Fruit fly (Drosophila melanogaster) whole organism, embryonic: ENCODE measurements around the gene Evi5.

Source experiments
- Atf6 ChIP-seq: fragments of 200-800 bp; sonication (Bioruptor generic); IDR thresholded peaks from 2 replicates; pipeline ENCODE4 v1.3.6; 2022; ENCODE audit warnings: missing biosample characterization, missing genetic modification characterization
- CG10209 ChIP-seq: fragments of 200-800 bp; sonication (Bioruptor generic); optimal IDR thresholded peaks from 3 replicates; lab custom pipeline; 2017; ENCODE audit warnings: missing biosample characterization, mild to moderate bottlenecking, missing genetic modification characterization, missing genetic modification reagents
- CG12299 ChIP-seq: fragments of 200-800 bp; sonication (Bioruptor generic); optimal IDR thresholded peaks from 2 replicates; lab custom pipeline; 2018; ENCODE audit warnings: missing biosample characterization, mild to moderate bottlenecking, missing genetic modification characterization
- CG16779 ChIP-seq: fragments of 200-800 bp; sonication (Bioruptor generic); IDR thresholded peaks from 2 replicates; pipeline ENCODE4 v1.3.6; 2022; ENCODE audit warnings: missing biosample characterization, missing genetic modification characterization
- CG2199 ChIP-seq: fragments of 200-800 bp; sonication (Bioruptor generic); IDR thresholded peaks from 3 replicates; pipeline ENCODE4 v1.3.6; 2022; ENCODE audit warnings: missing biosample characterization, missing genetic modification characterization
- CG2889 ChIP-seq: fragments of 200-800 bp; sonication (Bioruptor generic); IDR thresholded peaks from 3 replicates; pipeline ENCODE4 v1.3.6; 2022; ENCODE audit warnings: missing biosample characterization, missing genetic modification characterization
- CG3995 ChIP-seq: fragments of 200-800 bp; sonication (Bioruptor generic); optimal IDR thresholded peaks from 3 replicates; lab custom pipeline; 2016; ENCODE audit warnings: missing biosample characterization, missing genetic modification characterization
- CG4424 ChIP-seq: fragments of 200-800 bp; sonication (Bioruptor generic); optimal IDR thresholded peaks from 3 replicates; lab custom pipeline; 2016; ENCODE audit warnings: missing biosample characterization, missing genetic modification characterization
- CG4820 ChIP-seq: fragments of 200-800 bp; sonication (Bioruptor generic); optimal IDR thresholded peaks from 3 replicates; lab custom pipeline; 2016; ENCODE audit warnings: missing biosample characterization, missing genetic modification characterization
- CG7556 ChIP-seq: fragments of 200-800 bp; sonication (Bioruptor generic); optimal IDR thresholded peaks from 2 replicates; lab custom pipeline; 2017; ENCODE audit warnings: missing biosample characterization, mild to moderate bottlenecking, missing genetic modification characterization
- CG9215 ChIP-seq: fragments of 200-800 bp; sonication (Bioruptor generic); IDR thresholded peaks from 2 replicates; pipeline ENCODE4 v1.3.6; 2022; ENCODE audit warnings: missing biosample characterization, missing genetic modification characterization
- CG9817 ChIP-seq: fragments of 200-800 bp; sonication (Bioruptor generic); optimal IDR thresholded peaks from 2 replicates; lab custom pipeline; 2018; ENCODE audit warnings: missing biosample characterization, mild to moderate bottlenecking, missing genetic modification characterization, moderate library complexity
- CG9876 ChIP-seq: fragments of 200-800 bp; sonication (Bioruptor generic); optimal IDR thresholded peaks from 2 replicates; lab custom pipeline; 2016; ENCODE audit warnings: missing biosample characterization, missing genetic modification characterization
- Camta ChIP-seq: fragments of 200-800 bp; sonication (Bioruptor generic); optimal IDR thresholded peaks from 2 replicates; lab custom pipeline; 2016; ENCODE audit warnings: missing biosample characterization, missing genetic modification characterization
- CkIIα-i1 ChIP-seq: fragments of 200-800 bp; sonication (Bioruptor generic); IDR thresholded peaks from 2 replicates; pipeline ENCODE4 v1.3.6; 2022; ENCODE audit warnings: missing biosample characterization, missing genetic modification characterization
- Dp ChIP-seq: fragments of 200-800 bp; sonication (Bioruptor generic); optimal IDR thresholded peaks from 2 replicates; lab custom pipeline; 2018; ENCODE audit warnings: missing biosample characterization, mild to moderate bottlenecking, missing genetic modification characterization, moderate library complexity
- ERR ChIP-seq: fragments of 200-800 bp; sonication (Bioruptor generic); optimal IDR thresholded peaks from 2 replicates; lab custom pipeline; 2016; ENCODE audit warnings: missing biosample characterization, missing genetic modification characterization
- HLH3B ChIP-seq: fragments of 200-800 bp; sonication (Bioruptor generic); IDR thresholded peaks from 2 replicates; pipeline ENCODE4 v1.3.6; 2022; ENCODE audit warnings: missing biosample characterization, missing genetic modification characterization
- HmgD ChIP-seq: fragments of 200-800 bp; sonication (Bioruptor generic); optimal IDR thresholded peaks from 3 replicates; lab custom pipeline; 2016; ENCODE audit warnings: missing biosample characterization, missing genetic modification characterization
- Lpt ChIP-seq: fragments of >200 bp; optimal IDR thresholded peaks from 2 replicates; lab custom pipeline; 2018; ENCODE audit warnings: missing biosample characterization, missing genetic modification characterization
- Meics ChIP-seq: fragments of 200-800 bp; sonication (Bioruptor generic); optimal IDR thresholded peaks from 2 replicates; lab custom pipeline; 2017; ENCODE audit warnings: missing biosample characterization, mild to moderate bottlenecking, missing genetic modification characterization
- Rx ChIP-seq: fragments of 200-800 bp; sonication (Bioruptor generic); IDR thresholded peaks from 2 replicates; pipeline ENCODE4 v1.3.6; 2022; ENCODE audit warnings: missing biosample characterization, missing genetic modification characterization
- Sox100B ChIP-seq: fragments of 200-800 bp; sonication (Bioruptor generic); optimal IDR thresholded peaks from 3 replicates; lab custom pipeline; 2018; ENCODE audit warnings: missing biosample characterization, mild to moderate bottlenecking, missing genetic modification characterization
- Sry-β ChIP-seq: fragments of 200-800 bp; sonication (Bioruptor generic); optimal IDR thresholded peaks from 2 replicates; lab custom pipeline; 2018; ENCODE audit warnings: missing biosample characterization, mild to moderate bottlenecking, missing genetic modification characterization, moderate library complexity
- Sry-δ ChIP-seq: fragments of 200-800 bp; sonication (Bioruptor generic); optimal IDR thresholded peaks from 2 replicates; lab custom pipeline; 2016; ENCODE audit warnings: missing biosample characterization, missing genetic modification characterization
- Usf ChIP-seq: fragments of 200-800 bp; sonication (Bioruptor generic); optimal IDR thresholded peaks from 2 replicates; lab custom pipeline; 2017; ENCODE audit warnings: missing genotype, missing biosample characterization, missing genetic modification characterization
- btn ChIP-seq: fragments of 200-800 bp; sonication (Bioruptor generic); optimal IDR thresholded peaks from 2 replicates; lab custom pipeline; 2016; ENCODE audit warnings: missing biosample characterization, missing genetic modification characterization
- crol ChIP-seq: fragments of 200-800 bp; sonication (Bioruptor generic); IDR thresholded peaks from 2 replicates; pipeline ENCODE4 v1.3.6; 2022; ENCODE audit warnings: missing biosample characterization, missing genetic modification characterization
- dmrt99B ChIP-seq: fragments of 200-800 bp; sonication (Bioruptor generic); optimal IDR thresholded peaks from 2 replicates; lab custom pipeline; 2018; ENCODE audit warnings: missing biosample characterization, mild to moderate bottlenecking, missing genetic modification characterization, moderate library complexity
- eve ChIP-seq, 2 experiments: fragments of >200 bp; optimal IDR thresholded peaks; 2 replicates each; lab custom pipeline; 2017; ENCODE audit warnings: missing biosample characterization in 2 of 2, missing genetic modification characterization in 2 of 2
- fd3F ChIP-seq: fragments of 200-800 bp; sonication (Bioruptor generic); optimal IDR thresholded peaks from 2 replicates; lab custom pipeline; 2018; ENCODE audit warnings: missing biosample characterization, mild to moderate bottlenecking, missing genetic modification characterization, moderate library complexity
- gcm ChIP-seq: fragments of 200-800 bp; sonication (Bioruptor generic); optimal IDR thresholded peaks from 2 replicates; lab custom pipeline; 2019; ENCODE audit warnings: missing biosample characterization, mild to moderate bottlenecking, missing genetic modification characterization, moderate library complexity
- gt ChIP-seq: fragments of 200-800 bp; sonication (Bioruptor generic); IDR thresholded peaks from 2 replicates; pipeline ENCODE4 v1.3.6; 2022; ENCODE audit warnings: missing biosample characterization, missing genetic modification characterization
- ham ChIP-seq: fragments of 200-800 bp; sonication (Bioruptor generic); IDR thresholded peaks from 2 replicates; pipeline ENCODE4 v1.3.6; 2022; ENCODE audit warnings: missing biosample characterization, missing genetic modification characterization
- hb ChIP-seq: fragments of 200-800 bp; sonication (Bioruptor generic); IDR thresholded peaks from 3 replicates; pipeline ENCODE4 v1.3.6; 2022; ENCODE audit warnings: missing biosample characterization, missing genetic modification characterization; ENCODE audit not compliant: partially characterized antibody
- hkb ChIP-seq, 2 experiments: fragments of 200-800 bp in 1 of 2; fragments of >200 bp in 1 of 2; sonication (Bioruptor generic) in 1 of 2; IDR thresholded peaks in 1 of 2; optimal IDR thresholded peaks in 1 of 2; 2 replicates each; pipeline versions ENCODE4 v1.3.6 to Lab custom; 2017 to 2022; ENCODE audit warnings: missing biosample characterization in 1 of 2, missing genetic modification characterization in 1 of 2
- jigr1 ChIP-seq: fragments of 200-800 bp; sonication (Bioruptor generic); IDR thresholded peaks from 3 replicates; pipeline ENCODE4 v1.3.6; 2022; ENCODE audit warnings: missing biosample characterization, missing genetic modification characterization
- knrl ChIP-seq: fragments of 200-800 bp; sonication (Bioruptor generic); IDR thresholded peaks from 3 replicates; pipeline ENCODE4 v1.3.6; 2022; ENCODE audit warnings: missing biosample characterization, missing genetic modification characterization; ENCODE audit not compliant: partially characterized antibody
- lilli ChIP-seq: fragments of 200-800 bp; sonication (Bioruptor generic); optimal IDR thresholded peaks from 3 replicates; lab custom pipeline; 2016; ENCODE audit warnings: missing biosample characterization, missing genetic modification characterization
- mld ChIP-seq: fragments of 200-800 bp; sonication (Bioruptor generic); IDR thresholded peaks from 3 replicates; pipeline ENCODE4 v1.3.6; 2022; ENCODE audit warnings: missing biosample characterization, missing genetic modification characterization; ENCODE audit not compliant: partially characterized antibody
- nerfin-1 ChIP-seq: fragments of 200-800 bp; sonication (Bioruptor generic); optimal IDR thresholded peaks from 3 replicates; lab custom pipeline; 2019; ENCODE audit warnings: missing biosample characterization, mild to moderate bottlenecking, missing genetic modification characterization, moderate library complexity
- nerfin-2 ChIP-seq: fragments of 200-800 bp; sonication (Bioruptor generic); IDR thresholded peaks from 2 replicates; pipeline ENCODE4 v1.3.6; 2022; ENCODE audit warnings: missing biosample characterization, missing genetic modification characterization; ENCODE audit not compliant: partially characterized antibody
- pzg ChIP-seq: fragments of 200-800 bp; sonication (Bioruptor generic); optimal IDR thresholded peaks from 3 replicates; lab custom pipeline; 2018; ENCODE audit warnings: missing biosample characterization, mild to moderate bottlenecking, missing genetic modification characterization, moderate library complexity
- sd ChIP-seq: fragments of 200-800 bp; sonication (Bioruptor generic); optimal IDR thresholded peaks from 3 replicates; lab custom pipeline; 2018; ENCODE audit warnings: missing biosample characterization, mild to moderate bottlenecking, missing genetic modification characterization, moderate library complexity
- shn ChIP-seq: fragments of 200-800 bp; sonication (Bioruptor generic); optimal IDR thresholded peaks from 3 replicates; lab custom pipeline; 2016; ENCODE audit warnings: missing biosample characterization, missing genetic modification characterization
- slou ChIP-seq: fragments of 200-800 bp; sonication (Bioruptor generic); optimal IDR thresholded peaks from 3 replicates; lab custom pipeline; 2016; ENCODE audit warnings: missing biosample characterization, missing genetic modification characterization
- tap ChIP-seq: fragments of 200-800 bp; optimal IDR thresholded peaks from 3 replicates; lab custom pipeline; 2019; ENCODE audit warnings: missing biosample characterization, mild to moderate bottlenecking, missing genetic modification characterization, moderate library complexity
- tin ChIP-seq: fragments of 200-800 bp; sonication (Bioruptor generic); optimal IDR thresholded peaks from 3 replicates; lab custom pipeline; 2016; ENCODE audit warnings: missing biosample characterization, missing genetic modification characterization
- tio ChIP-seq: fragments of 200-800 bp; sonication (Bioruptor generic); optimal IDR thresholded peaks from 2 replicates; lab custom pipeline; 2017; ENCODE audit warnings: missing biosample characterization, missing genetic modification characterization, inconsistent platforms
- vnd ChIP-seq: fragments of 200-800 bp; sonication (Bioruptor generic); IDR thresholded peaks from 3 replicates; pipeline ENCODE4 v1.3.6; 2022; ENCODE audit warnings: missing biosample characterization, missing genetic modification characterization; ENCODE audit not compliant: partially characterized antibody

Gene Evi5

DNA sequence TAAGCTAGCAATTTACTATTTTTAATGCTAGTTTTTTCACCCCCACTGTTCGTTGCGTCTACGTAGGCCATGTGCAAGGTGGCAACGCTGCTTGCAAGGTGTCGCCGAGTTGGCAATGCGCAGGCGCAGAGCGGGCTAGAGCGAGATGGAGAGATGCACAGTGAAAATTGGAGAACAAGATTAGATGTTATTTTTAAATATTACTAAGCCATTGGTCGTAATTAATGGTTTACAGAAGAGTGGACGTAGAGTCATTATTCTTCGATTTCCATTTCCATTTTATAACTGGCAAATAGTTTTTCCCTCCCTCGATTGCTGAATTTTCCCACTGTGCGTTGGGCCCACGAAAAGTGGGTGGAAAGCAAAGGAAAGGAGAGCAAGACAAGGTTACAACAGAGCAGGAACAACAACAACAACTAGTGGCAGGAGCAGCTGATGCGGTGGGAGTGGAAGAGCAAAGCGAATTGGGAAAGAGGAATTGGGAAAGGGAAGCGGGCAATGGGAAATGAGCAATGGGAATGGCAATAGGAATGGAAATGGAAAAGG is 1.3 kb downstream of the Evi5 start (continued):
- no peak for TF ChIP-seq mld (GFP tag; lab: Robert Waterston, UW)
- peak; percentile 47 for TF ChIP-seq tap (tag; lab: Kevin White, UChicago)
- TF ChIP-seq HmgD (GFP tag; lab: Kevin White, UChicago): no peak
- TF ChIP-seq knrl (GFP tag; lab: Robert Waterston, UW): peak; percentile 31; the same call in 1 of the 3 replicates
- 0 out of 2 replicates have a peak, but pooled peaks have one; percentile 25 for TF ChIP-seq gt (GFP tag; lab: Robert Waterston, UW)
- peak; percentile 37 for TF ChIP-seq nerfin-1 (tag; lab: Kevin White, UChicago)
- TF ChIP-seq CG9876: no peak
- no peak for TF ChIP-seq CG3995 (GFP tag; lab: Kevin White, UChicago)
- TF ChIP-seq lilli (GFP tag; lab: Kevin White, UChicago): peak; percentile 88
- TF ChIP-seq CG4424 (GFP tag; lab: Kevin White, UChicago): peak; percentile 63
- peak; percentile 76 for TF ChIP-seq Rx (GFP tag; lab: Robert Waterston, UW)
- peak; percentile 55 for TF ChIP-seq ERR (GFP tag; lab: Kevin White, UChicago)
- TF ChIP-seq shn: peak; percentile 51
- peak; percentile 83 for TF ChIP-seq Atf6 (GFP tag; lab: Robert Waterston, UW)
- no peak for TF ChIP-seq Usf (GFP tag; lab: Kevin White, UChicago)
- TF ChIP-seq CG2889: peak; percentile 73; the same call in 2 of the 3 replicates
- peak; percentile 89 for TF ChIP-seq dmrt99B (tag; lab: Kevin White, UChicago)
- no peak for TF ChIP-seq crol
- TF ChIP-seq CG10209 (GFP tag; lab: Kevin White, UChicago): peak; percentile 66
- TF ChIP-seq tio (GFP tag; lab: Kevin White, UChicago): peak; percentile 26
- no peak for TF ChIP-seq CkIIα-i1 (GFP tag; lab: Robert Waterston, UW)
- peak; percentile 53 for TF ChIP-seq slou (GFP tag; lab: Kevin White, UChicago)
- TF ChIP-seq nerfin-2 (GFP tag; lab: Robert Waterston, UW): no peak
- no peak for TF ChIP-seq Dp (GFP tag; lab: Kevin White, UChicago)
- no peak for TF ChIP-seq ham (GFP tag; lab: Robert Waterston, UW)
- TF ChIP-seq Meics: peak; percentile 64
- TF ChIP-seq HLH3B (GFP tag; lab: Robert Waterston, UW): peak; percentile 83
- peak; percentile 76 for TF ChIP-seq CG7556 (GFP tag; lab: Kevin White, UChicago)
- peak; percentile 65 for TF ChIP-seq CG9215 (GFP tag; lab: Robert Waterston, UW)
- TF ChIP-seq gcm (GFP tag; lab: Kevin White, UChicago): peak; percentile 59
- peak; percentile 77 for TF ChIP-seq CG2199 (GFP tag; lab: Robert Waterston, UW)
- TF ChIP-seq sd: peak; percentile 32
- TF ChIP-seq CG4820 (GFP tag; lab: Kevin White, UChicago): peak; percentile 47
- TF ChIP-seq CG12299 (tag; lab: Kevin White, UChicago): peak; percentile 36
- TF ChIP-seq Sry-δ (GFP tag; lab: Kevin White, UChicago): no peak
- peak; percentile 43; the same call in 1 of the 2 replicates for TF ChIP-seq CG16779 (GFP tag; lab: Robert Waterston, UW)
- TF ChIP-seq Lpt (GFP tag; lab: Kevin White, UChicago): no peak
- peak; percentile 14 for TF ChIP-seq pzg
- TF ChIP-seq Camta: peak; percentile 83
- peak; percentile 53 for TF ChIP-seq btn
- no peak for TF ChIP-seq hkb (optimal IDR thresholded peaks at IDR 0.05; lab: Kevin White, UChicago)
- TF ChIP-seq hkb (GFP tag; IDR thresholded peaks at IDR 0.05; lab: Robert Waterston, UW): peak; percentile 89
- peak; percentile 50 for TF ChIP-seq Sox100B
- TF ChIP-seq tin: peak; percentile 65
- TF ChIP-seq eve (GFP tag; optimal IDR thresholded peaks at IDR 0.05; lab: Kevin White, UChicago): no peak
- peak; percentile 47 for TF ChIP-seq fd3F
- peak; percentile 44 for TF ChIP-seq CG9817 (tag; lab: Kevin White, UChicago)
- TF ChIP-seq vnd (GFP tag; lab: Robert Waterston, UW): 0 out of 3 replicates have a peak, but pooled peaks have one; percentile 17
- peak; percentile 63; the same call in 2 of the 3 replicates for TF ChIP-seq jigr1 (GFP tag; lab: Robert Waterston, UW)
- TF ChIP-seq hb (GFP tag; lab: Robert Waterston, UW): 0 out of 3 replicates have a peak, but pooled peaks have one; percentile 37
- no peak for TF ChIP-seq Sry-β (GFP tag; lab: Kevin White, UChicago)
